Worm (Caenorhabditis elegans): Measurements from ENCODE around the gene acdh-11.

- TF ChIP-seq skn-1 (tag; optimal IDR thresholded peaks at IDR 0.05) (no peak), mdl-1 (tag; optimal IDR thresholded peaks at IDR 0.05) (no peak), ama-1 (optimal IDR thresholded peaks at IDR 0.05) (no peak), nhr-237 (tag; optimal IDR thresholded peaks at IDR 0.05) (no peak), nhr-25 (tag; optimal IDR thresholded peaks at IDR 0.05) (no peak), nhr-77 (tag; optimal IDR thresholded peaks at IDR 0.05) (no peak), ztf-4 (tag; optimal IDR thresholded peaks at IDR 0.05) (no peak), lin-11 (tag; optimal IDR thresholded peaks at IDR 0.05) (no peak), snpc-4 (tag; optimal IDR thresholded peaks at IDR 0.05) (no peak), unc-55 (GFP tag; optimal IDR thresholded peaks at IDR 0.05) (no peak), zag-1 (tag; optimal IDR thresholded peaks at IDR 0.05) (no peak), gmeb-1 (tag; optimal IDR thresholded peaks at IDR 0.05) (no peak)
These were observed 29.1 kb upstream of the acdh-11 start for ce11 chrIII:10537003-10537402.

Data from whole organism, L2 larva.